Worm (Caenorhabditis elegans) whole organism, L4/young adult: ENCODE measurements around the gene F14D7.9.
"Not testable (repeated sequence)": the region's sequence is repeated elsewhere in the genome, so short reads cannot be mapped to it uniquely, and the experiment has no call there.

Source experiments
- W03F9.2 ChIP-seq: fragments of 150-350 bp; optimal IDR thresholded peaks from 2 replicates; lab custom pipeline; 2014; ENCODE audit warnings: missing biosample characterization, missing genetic modification characterization
- dao-5 ChIP-seq: sonication (generic microtip); optimal IDR thresholded peaks from 2 replicates; lab custom pipeline; 2016; ENCODE audit warnings: missing genotype, missing genetic modification characterization, moderate library complexity, missing compliant biosample characterization
- him-1 ChIP-seq: sonication (generic microtip); optimal IDR thresholded peaks from 2 replicates; lab custom pipeline; 2016; ENCODE audit warnings: missing genotype, missing genetic modification reagents, missing genetic modification characterization, missing compliant biosample characterization

Gene F14D7.9

DNA sequence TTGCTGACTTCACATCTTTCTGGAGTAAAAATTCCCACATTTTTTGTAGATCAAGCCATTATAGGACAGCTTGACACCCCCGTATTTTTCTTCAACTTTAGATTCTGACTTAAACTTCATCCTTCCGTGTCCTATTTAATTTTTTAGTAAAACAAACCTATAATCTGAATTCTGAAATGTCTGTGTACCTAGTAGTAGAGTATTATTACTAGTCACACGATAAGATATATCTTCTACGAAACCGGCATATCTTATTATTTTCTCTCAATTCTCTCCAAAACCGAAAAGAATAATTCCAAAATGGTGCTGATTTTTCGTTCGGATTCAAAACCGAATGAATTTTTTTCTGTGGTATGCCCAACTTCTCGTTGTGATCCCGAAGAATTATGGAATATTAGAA lies at the start of gene F14D7.9:
Gene F14D7.9 (plus strand): TSS at position 301 of the 400 bp plus-strand sequence.
- no peak for TF ChIP-seq W03F9.2 (tag; lab: Kevin White, UChicago)
- no peak for TF ChIP-seq dao-5 (tag; lab: Kevin White, UChicago)
- TF ChIP-seq him-1 (tag; lab: Kevin White, UChicago), result no peak

DNA sequence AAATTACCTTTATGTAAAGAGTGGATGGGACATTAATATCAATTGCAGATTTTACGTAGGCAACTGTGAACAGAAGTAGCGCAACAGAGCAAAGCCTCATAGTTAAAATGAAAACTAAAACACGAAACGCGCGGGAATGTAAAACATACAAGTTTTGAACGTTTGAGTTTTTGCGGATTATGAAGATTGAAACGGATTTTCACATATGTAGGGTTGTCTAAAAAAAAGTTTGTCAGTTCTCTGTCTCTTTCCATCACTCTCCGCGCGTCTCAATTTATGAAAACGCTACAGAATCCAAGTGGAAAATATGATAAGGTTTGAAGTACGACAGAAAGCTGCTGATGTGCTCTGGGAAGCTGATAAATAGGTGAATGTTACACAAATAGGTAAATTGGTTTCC lies 47.7 kb upstream of the F14D7.9 start, which contains the start of gene K02E11.3:
Gene K02E11.3 (minus strand): TSS at position 101 of the 400 bp plus-strand sequence.
- TF ChIP-seq him-1 (tag; lab: Kevin White, UChicago) (no peak), W03F9.2 (tag; lab: Kevin White, UChicago) (no peak), dao-5 (tag; lab: Kevin White, UChicago) (no peak)

DNA sequence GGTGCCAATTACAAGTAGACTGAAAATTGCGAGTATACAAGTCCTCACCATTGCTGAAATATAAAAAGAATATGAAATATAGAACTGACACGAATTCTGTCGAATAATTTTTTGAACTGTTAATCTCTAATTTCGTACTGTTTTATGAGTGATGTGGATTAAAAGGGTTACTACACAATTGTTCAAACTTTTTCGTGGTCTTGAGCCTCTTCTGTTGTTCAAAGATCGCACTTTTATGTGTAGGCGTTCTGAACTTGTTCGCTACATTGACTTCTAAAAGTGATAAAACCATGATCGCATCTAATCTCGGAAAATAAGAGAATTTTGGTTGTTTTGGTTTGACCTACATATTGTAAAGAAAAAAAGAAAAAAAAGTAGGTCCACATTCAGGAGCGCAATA lies 46.5 kb upstream of the F14D7.9 start, which contains the start of gene K02E11.4:
Gene K02E11.4 (minus strand): TSS at position 101 of the 400 bp plus-strand sequence.
- TF ChIP-seq dao-5 (tag; lab: Kevin White, UChicago), result no peak
- TF ChIP-seq him-1 (tag; lab: Kevin White, UChicago), result no peak
- no peak for TF ChIP-seq W03F9.2 (tag; lab: Kevin White, UChicago)

- TF ChIP-seq dao-5 (tag; lab: Kevin White, UChicago) (no peak), him-1 (tag; lab: Kevin White, UChicago) (no peak), W03F9.2 (tag; lab: Kevin White, UChicago) (no peak)
Measured at ce11 chrV:14248654-14249053, 45.8 kb upstream of the F14D7.9 start, which contains the start of gene K02E11.6. TSS of gene K02E11.6 (plus strand) at chrV:14248802.

ce11 chrV:14252025-14252424 lies 42.5 kb upstream of the F14D7.9 start, which contains the start of gene K02E11.5:
TSS of gene K02E11.5 (plus strand) at chrV:14252325.
- no peak for TF ChIP-seq W03F9.2 (tag; lab: Kevin White, UChicago)
- no peak for TF ChIP-seq dao-5 (tag; lab: Kevin White, UChicago)
- no peak for TF ChIP-seq him-1 (tag; lab: Kevin White, UChicago)

DNA sequence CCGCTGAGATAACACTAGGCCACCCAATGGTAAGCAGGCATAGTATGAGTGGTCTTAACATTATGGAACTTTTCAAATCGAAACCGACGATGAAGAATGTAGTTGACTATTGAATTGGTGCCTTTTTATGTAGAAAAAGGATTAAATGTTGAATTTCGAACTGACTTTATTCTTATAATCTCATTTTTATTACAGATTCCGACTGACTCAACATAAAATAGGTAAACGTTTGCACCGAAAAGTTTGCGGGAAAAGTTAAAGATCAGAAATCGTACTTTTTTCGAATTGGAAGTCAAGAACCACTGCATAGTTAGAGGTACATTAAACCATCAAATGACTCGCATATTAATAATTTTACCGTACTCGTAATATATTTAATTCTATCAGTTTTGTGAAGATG lies 40.3 kb upstream of the F14D7.9 start, which contains the start of gene K02E11.7:
Gene K02E11.7 (minus strand): TSS at position 101 of the 400 bp plus-strand sequence.
- TF ChIP-seq dao-5 (tag; lab: Kevin White, UChicago) (no peak), him-1 (tag; lab: Kevin White, UChicago) (no peak), W03F9.2 (tag; lab: Kevin White, UChicago) (no peak)

DNA sequence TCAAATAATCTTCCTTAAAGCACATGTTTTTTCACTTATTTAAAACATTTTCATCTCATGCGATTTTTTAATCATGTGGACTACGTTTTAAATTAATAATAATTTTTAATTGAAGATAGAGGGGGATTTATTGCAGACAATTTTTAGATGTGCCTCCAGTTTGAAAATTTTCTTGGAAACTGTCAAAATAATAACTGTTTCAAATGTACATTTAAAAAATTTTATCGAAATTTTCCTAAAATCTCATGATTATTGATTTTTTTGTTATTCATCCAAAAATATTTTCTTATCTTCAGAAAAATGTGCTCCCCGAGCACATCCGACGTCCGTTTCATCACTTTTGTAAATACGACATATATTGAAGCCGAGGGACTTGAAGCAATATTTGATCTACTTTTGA lies 37.7 kb upstream of the F14D7.9 start, which contains the start of gene sre-8:
Gene sre-8 (plus strand): TSS at position 301 of the 400 bp plus-strand sequence.
- TF ChIP-seq dao-5 (tag; lab: Kevin White, UChicago), result no peak
- no peak for TF ChIP-seq him-1 (tag; lab: Kevin White, UChicago)
- TF ChIP-seq W03F9.2 (tag; lab: Kevin White, UChicago), result no peak

- TF ChIP-seq him-1 (tag; lab: Kevin White, UChicago) (no peak), W03F9.2 (tag; lab: Kevin White, UChicago) (no peak), dao-5 (tag; lab: Kevin White, UChicago) (no peak)
Measured at ce11 chrV:14260831-14261230, 33.7 kb upstream of the F14D7.9 start, which contains the start of gene F40G12.2. TSS of gene F40G12.2 (minus strand) at chrV:14260931.

DNA sequence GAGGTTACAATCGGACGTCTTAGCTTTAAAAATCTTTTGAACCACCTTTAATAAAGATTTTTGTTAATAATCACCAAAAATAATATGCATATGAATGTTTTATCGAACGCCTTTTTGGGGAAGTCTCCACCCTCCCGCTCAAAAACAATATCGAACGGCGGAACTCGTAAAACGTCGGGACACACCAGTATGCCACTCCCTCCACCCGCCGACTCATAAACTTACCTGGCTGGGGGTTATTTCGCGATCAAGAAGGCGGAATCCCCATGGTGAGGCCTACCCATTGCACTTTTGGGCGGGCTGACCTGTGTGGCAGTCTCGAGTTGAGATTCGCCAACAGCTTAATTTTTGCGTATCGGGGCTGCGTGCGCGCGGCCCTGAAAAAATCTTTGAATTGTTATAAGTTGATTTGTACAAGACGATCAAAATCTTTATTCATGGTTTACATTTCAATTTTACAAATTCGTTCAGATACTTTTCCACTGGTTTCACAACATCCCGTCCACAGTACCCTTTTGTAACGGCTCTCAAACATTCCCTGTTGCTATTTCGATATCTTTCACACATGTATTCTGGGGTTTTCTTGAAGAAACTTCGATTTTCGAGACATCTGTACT lies 27.1 kb upstream of the F14D7.9 start:
- no peak for TF ChIP-seq W03F9.2 (tag; lab: Kevin White, UChicago)
- TF ChIP-seq dao-5 (tag; lab: Kevin White, UChicago), result no peak
- TF ChIP-seq him-1 (tag; lab: Kevin White, UChicago), result no peak

DNA sequence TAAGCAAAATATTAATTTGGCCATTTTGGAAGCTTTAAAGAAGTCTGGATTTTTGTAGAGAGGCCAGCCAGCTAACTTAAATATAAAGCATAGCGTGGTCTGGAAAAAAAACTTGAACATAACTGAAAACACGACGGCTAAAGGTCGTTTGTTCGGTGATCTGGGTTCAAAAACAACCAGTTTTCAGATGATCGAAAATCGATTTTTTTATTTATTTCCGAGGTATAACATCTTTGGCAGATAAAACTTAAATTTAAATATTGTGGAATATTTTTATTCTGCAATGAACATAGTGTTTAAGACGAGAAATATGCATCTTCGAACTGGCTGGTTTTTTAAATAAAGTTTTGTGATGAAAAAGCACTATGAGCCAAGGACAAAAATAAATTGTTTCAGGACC lies 25.9 kb upstream of the F14D7.9 start, which contains the start of gene F40G12.4:
Gene F40G12.4 (minus strand): TSS at position 101 of the 400 bp plus-strand sequence.
- TF ChIP-seq W03F9.2 (tag; lab: Kevin White, UChicago), result no peak
- TF ChIP-seq him-1 (tag; lab: Kevin White, UChicago), result no peak
- TF ChIP-seq dao-5 (tag; lab: Kevin White, UChicago), result no peak

DNA sequence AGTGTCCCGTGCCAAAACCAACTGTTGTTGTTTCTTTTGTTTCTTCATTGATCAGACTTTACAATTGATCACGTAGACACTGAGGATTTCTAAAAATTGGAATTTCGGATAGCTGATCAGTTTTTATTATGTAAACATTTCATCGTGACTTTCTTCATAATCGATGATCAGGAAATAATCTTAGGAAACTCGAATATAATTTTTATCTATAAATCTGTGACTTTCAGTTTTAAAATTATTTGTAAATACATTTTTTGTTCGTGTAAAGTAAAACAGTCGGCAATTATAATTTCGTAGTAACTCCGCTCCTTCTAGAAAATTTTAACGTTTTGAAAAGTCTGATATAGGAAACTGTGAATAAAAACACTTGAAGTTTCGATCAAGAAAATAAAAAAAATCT lies 23.8 kb upstream of the F14D7.9 start, which contains the start of gene F40G12.5:
Gene F40G12.5 (minus strand): TSS at position 101 of the 400 bp plus-strand sequence.
- TF ChIP-seq W03F9.2 (tag; lab: Kevin White, UChicago) (no peak), dao-5 (tag; lab: Kevin White, UChicago) (no peak), him-1 (tag; lab: Kevin White, UChicago) (no peak)

DNA sequence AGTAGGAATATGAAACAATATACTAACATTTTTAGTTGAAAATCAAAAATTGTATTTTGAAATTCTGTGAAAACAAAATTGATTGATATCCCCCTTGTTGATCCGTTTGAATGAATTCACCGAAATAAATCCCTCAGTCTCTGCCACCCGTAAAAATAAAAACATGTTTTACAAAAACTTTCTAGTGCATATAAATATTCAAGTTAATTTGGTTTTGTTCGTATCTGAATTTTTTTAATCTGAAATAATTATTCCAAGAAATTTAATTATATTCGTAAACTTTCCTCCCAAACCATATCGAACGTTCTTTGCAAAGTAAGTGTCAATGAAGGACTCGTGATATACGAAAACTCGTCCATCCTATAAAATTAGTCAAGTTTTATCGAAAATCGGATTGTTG lies 21.5 kb upstream of the F14D7.9 start, which contains the start of gene F40G12.6:
Gene F40G12.6 (minus strand): TSS at position 101 of the 400 bp plus-strand sequence.
- no peak for TF ChIP-seq dao-5 (tag; lab: Kevin White, UChicago)
- no peak for TF ChIP-seq W03F9.2 (tag; lab: Kevin White, UChicago)
- TF ChIP-seq him-1 (tag; lab: Kevin White, UChicago), result no peak

DNA sequence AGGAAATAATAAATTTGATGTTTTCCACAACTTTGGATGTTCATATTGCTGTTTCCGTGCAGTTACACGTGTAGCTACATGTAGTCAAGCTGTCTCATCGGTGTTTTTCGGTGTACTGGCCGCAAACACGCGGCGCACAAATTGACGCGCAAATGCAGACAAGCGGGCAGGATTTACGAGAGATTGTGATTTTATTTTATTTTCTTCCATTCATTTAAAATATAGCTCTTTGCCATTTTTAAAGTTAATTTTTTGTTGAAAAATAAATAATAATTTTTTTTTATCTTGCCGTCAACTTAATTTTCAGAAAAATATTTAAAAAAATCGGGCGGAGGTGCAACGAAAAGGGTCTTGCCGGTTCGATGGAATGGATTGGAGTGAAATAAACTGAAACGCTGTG lies 20.2 kb upstream of the F14D7.9 start, which contains the start of gene F40G12.7:
Gene F40G12.7 (plus strand): TSS at position 301 of the 400 bp plus-strand sequence.
- not testable (repeated sequence) for TF ChIP-seq dao-5, W03F9.2, him-1 (tag; lab: Kevin White, UChicago)
